Fruit fly (Drosophila melanogaster) whole organism, embryonic: ENCODE results near the gene bib.

ENCODE experiments used
- Atf3 ChIP-seq: fragments of 200-800 bp; sonication (Bioruptor generic); optimal IDR thresholded peaks from 3 replicates; lab custom pipeline; 2016; ENCODE audit warnings: missing biosample characterization, missing genetic modification characterization
- BEAF-32 ChIP-seq: fragments of 200-800 bp; sonication (Bioruptor generic); optimal IDR thresholded peaks from 3 replicates; lab custom pipeline; 2017; ENCODE audit warnings: missing biosample characterization, missing genetic modification characterization, mild to moderate bottlenecking, moderate library complexity, missing genetic modification reagents
- CG10366 ChIP-seq: fragments of 200-800 bp; sonication (Bioruptor generic); IDR thresholded peaks from 2 replicates; pipeline ENCODE4 v1.3.6; 2022; ENCODE audit warnings: missing biosample characterization, missing genetic modification characterization
- CG12769 ChIP-seq: fragments of 200-800 bp; sonication (Bioruptor generic); optimal IDR thresholded peaks from 2 replicates; lab custom pipeline; 2019; ENCODE audit warnings: missing biosample characterization, mild to moderate bottlenecking, missing genetic modification characterization, moderate library complexity
- CG16863 ChIP-seq: fragments of 200-800 bp; sonication (Bioruptor generic); optimal IDR thresholded peaks from 3 replicates; lab custom pipeline; 2016; ENCODE audit warnings: missing biosample characterization, missing genetic modification characterization
- CG3281 ChIP-seq: fragments of 200-800 bp; sonication (Bioruptor generic); optimal IDR thresholded peaks from 3 replicates; lab custom pipeline; 2017; ENCODE audit warnings: missing biosample characterization, mild to moderate bottlenecking, missing genetic modification characterization
- CG34376 ChIP-seq: fragments of 200-800 bp; sonication (Bioruptor generic); optimal IDR thresholded peaks from 2 replicates; lab custom pipeline; 2018; ENCODE audit warnings: missing biosample characterization, mild to moderate bottlenecking, missing genetic modification characterization
- CG34422 ChIP-seq: fragments of 200-800 bp; sonication (Bioruptor generic); IDR thresholded peaks from 3 replicates; pipeline ENCODE4 v1.3.6; 2022; ENCODE audit warnings: missing biosample characterization, missing genetic modification characterization
- CG3847 ChIP-seq: fragments of 200-800 bp; sonication (Bioruptor generic); IDR thresholded peaks from 2 replicates; pipeline ENCODE4 v1.3.6; 2022; ENCODE audit warnings: missing biosample characterization, missing genetic modification characterization
- CG4707 ChIP-seq: fragments of 200-800 bp; sonication (Bioruptor generic); optimal IDR thresholded peaks from 2 replicates; lab custom pipeline; 2018; ENCODE audit warnings: missing biosample characterization, mild to moderate bottlenecking, missing genetic modification characterization, moderate library complexity
- CG4820 ChIP-seq: fragments of 200-800 bp; sonication (Bioruptor generic); optimal IDR thresholded peaks from 3 replicates; lab custom pipeline; 2016; ENCODE audit warnings: missing biosample characterization, missing genetic modification characterization
- CG8089 ChIP-seq: fragments of 200-800 bp; sonication (Bioruptor generic); optimal IDR thresholded peaks from 3 replicates; lab custom pipeline; 2016; ENCODE audit warnings: missing biosample characterization, missing genetic modification characterization
- CG8388 ChIP-seq: fragments of 200-800 bp; sonication (Bioruptor generic); optimal IDR thresholded peaks from 2 replicates; lab custom pipeline; 2019; ENCODE audit warnings: missing biosample characterization, mild to moderate bottlenecking, missing genetic modification characterization, moderate library complexity
- CG8924 ChIP-seq: fragments of 200-800 bp; optimal IDR thresholded peaks from 3 replicates; lab custom pipeline; 2019; ENCODE audit warnings: missing biosample characterization, mild to moderate bottlenecking, missing genetic modification characterization, moderate library complexity
- D ChIP-seq, 2 experiments: fragments of 200-800 bp in 1 of 2; fragments of >200 bp in 1 of 2; sonication (Bioruptor generic) in 1 of 2; optimal IDR thresholded peaks; 2 replicates in 1 of 2; 3 replicates in 1 of 2; lab custom pipeline; 2017; ENCODE audit warnings: mild to moderate bottlenecking in 1 of 2, missing biosample characterization in 1 of 2, missing genetic modification characterization in 1 of 2, missing genetic modification reagents in 1 of 2
- Dfd ChIP-seq, 2 experiments: fragments of >200 bp; optimal IDR thresholded peaks; 2 replicates each; lab custom pipeline; 2017; ENCODE audit warnings: missing biosample characterization in 2 of 2, missing genetic modification characterization in 2 of 2
- Gug ChIP-seq: fragments of 200-800 bp; sonication (Bioruptor generic); IDR thresholded peaks from 4 replicates; pipeline ENCODE4 v1.3.6; 2022; ENCODE audit warnings: missing biosample characterization, missing genetic modification characterization
- Lpt ChIP-seq: fragments of >200 bp; optimal IDR thresholded peaks from 2 replicates; lab custom pipeline; 2018; ENCODE audit warnings: missing biosample characterization, missing genetic modification characterization
- NK7.1 ChIP-seq: fragments of 200-800 bp; sonication (Bioruptor generic); optimal IDR thresholded peaks from 3 replicates; lab custom pipeline; 2016; ENCODE audit warnings: missing biosample characterization, missing genetic modification characterization
- Stat92E ChIP-seq, 3 experiments: fragments of >200 bp in 2 of 3; fragments of 200-800 bp in 1 of 3; sonication (Bioruptor generic) in 1 of 3; optimal IDR thresholded peaks; 2 replicates each; lab custom pipeline; 2017 to 2019; ENCODE audit warnings: missing biosample characterization in 3 of 3, missing genetic modification characterization in 3 of 3, mild to moderate bottlenecking in 1 of 3, moderate library complexity in 1 of 3
- Usf ChIP-seq: fragments of 200-800 bp; sonication (Bioruptor generic); optimal IDR thresholded peaks from 2 replicates; lab custom pipeline; 2017; ENCODE audit warnings: missing genotype, missing biosample characterization, missing genetic modification characterization
- ase ChIP-seq: fragments of 200-800 bp; sonication (Bioruptor generic); IDR thresholded peaks from 3 replicates; pipeline ENCODE4 v1.3.6; 2022; ENCODE audit warnings: missing biosample characterization, missing genetic modification characterization
- bowl ChIP-seq: fragments of 200-800 bp; sonication (Bioruptor generic); IDR thresholded peaks from 2 replicates; pipeline ENCODE4 v1.3.6; 2022; ENCODE audit warnings: missing biosample characterization, missing genetic modification characterization
- br ChIP-seq: fragments of >200 bp; optimal IDR thresholded peaks from 2 replicates; lab custom pipeline; 2017
- emc ChIP-seq: fragments of 200-800 bp; sonication (Bioruptor generic); optimal IDR thresholded peaks from 2 replicates; lab custom pipeline; 2016; ENCODE audit warnings: missing biosample characterization, missing genetic modification characterization
- en ChIP-seq: fragments of 200-800 bp; sonication (Bioruptor generic); optimal IDR thresholded peaks from 2 replicates; lab custom pipeline; 2016; ENCODE audit warnings: missing biosample characterization, missing genetic modification characterization
- esg ChIP-seq: fragments of 200-800 bp; sonication (Bioruptor generic); conservative IDR thresholded peaks from 2 replicates; pipeline ENCODE4 v1.3.6; 2022; ENCODE audit warnings: missing biosample characterization, missing genetic modification characterization
- gcm2 ChIP-seq: fragments of 200-800 bp; sonication (Bioruptor generic); optimal IDR thresholded peaks from 2 replicates; lab custom pipeline; 2016; ENCODE audit warnings: missing biosample characterization, missing genetic modification characterization
- gfzf ChIP-seq: fragments of 200-800 bp; sonication (Bioruptor generic); optimal IDR thresholded peaks from 2 replicates; lab custom pipeline; 2016; ENCODE audit warnings: missing biosample characterization, mild to moderate bottlenecking, missing genetic modification characterization, moderate library complexity
- grau ChIP-seq: fragments of 200-800 bp; optimal IDR thresholded peaks from 3 replicates; lab custom pipeline; 2019; ENCODE audit warnings: missing biosample characterization, mild to moderate bottlenecking, missing genetic modification characterization, moderate library complexity
- gro ChIP-seq: fragments of 200-800 bp; sonication (Bioruptor generic); optimal IDR thresholded peaks from 2 replicates; lab custom pipeline; 2016; ENCODE audit warnings: missing biosample characterization, missing genetic modification characterization
- insv ChIP-seq, 2 experiments: fragments of 200-800 bp; sonication (Bioruptor generic); optimal IDR thresholded peaks; 3 replicates each; lab custom pipeline; 2016 to 2018; ENCODE audit warnings: missing biosample characterization in 2 of 2, missing genetic modification characterization in 2 of 2
- inv ChIP-seq: fragments of 200-800 bp; sonication (Bioruptor generic); IDR thresholded peaks from 2 replicates; pipeline ENCODE4 v1.3.6; 2022; ENCODE audit warnings: missing biosample characterization, missing genetic modification characterization; ENCODE audit not compliant: partially characterized antibody
- kni ChIP-seq: fragments of 200-800 bp; sonication (Bioruptor generic); optimal IDR thresholded peaks from 3 replicates; lab custom pipeline; 2017; ENCODE audit warnings: mild to moderate bottlenecking, missing biosample characterization, missing genetic modification reagents, missing genetic modification characterization
- knrl ChIP-seq: fragments of 200-800 bp; sonication (Bioruptor generic); IDR thresholded peaks from 3 replicates; pipeline ENCODE4 v1.3.6; 2022; ENCODE audit warnings: missing biosample characterization, missing genetic modification characterization; ENCODE audit not compliant: partially characterized antibody
- mirr ChIP-seq: fragments of 200-800 bp; sonication (Bioruptor generic); optimal IDR thresholded peaks from 3 replicates; lab custom pipeline; 2018; ENCODE audit warnings: missing biosample characterization, mild to moderate bottlenecking, missing genetic modification characterization
- pita ChIP-seq: fragments of 200-800 bp; sonication (Bioruptor generic); optimal IDR thresholded peaks from 2 replicates; lab custom pipeline; 2017; ENCODE audit warnings: missing biosample characterization, mild to moderate bottlenecking, missing genetic modification characterization
- pros ChIP-seq: fragments of 200-800 bp; sonication (Bioruptor generic); optimal IDR thresholded peaks from 3 replicates; lab custom pipeline; 2019; ENCODE audit warnings: missing biosample characterization, mild to moderate bottlenecking, missing genetic modification characterization, moderate library complexity
- pzg ChIP-seq: fragments of 200-800 bp; sonication (Bioruptor generic); optimal IDR thresholded peaks from 3 replicates; lab custom pipeline; 2018; ENCODE audit warnings: missing biosample characterization, mild to moderate bottlenecking, missing genetic modification characterization, moderate library complexity
- repo ChIP-seq: fragments of 200-800 bp; sonication (Bioruptor generic); optimal IDR thresholded peaks from 2 replicates; lab custom pipeline; 2016; ENCODE audit warnings: missing biosample characterization, missing genetic modification characterization
- sens-2 ChIP-seq: fragments of 200-800 bp; sonication (Bioruptor generic); IDR thresholded peaks from 2 replicates; pipeline ENCODE4 v1.3.6; 2022; ENCODE audit warnings: missing biosample characterization, missing genetic modification characterization
- sug ChIP-seq: fragments of 200-800 bp; optimal IDR thresholded peaks from 2 replicates; lab custom pipeline; 2019; ENCODE audit warnings: missing biosample characterization, mild to moderate bottlenecking, missing genetic modification characterization, moderate library complexity
- tgo ChIP-seq: fragments of 200-800 bp; sonication (Bioruptor generic); IDR thresholded peaks from 3 replicates; pipeline ENCODE4 v1.3.6; 2022; ENCODE audit warnings: missing biosample characterization, missing genetic modification characterization
- tll ChIP-seq, 2 experiments: fragments of 200-800 bp in 1 of 2; fragments of >200 bp in 1 of 2; sonication (Bioruptor generic) in 1 of 2; optimal IDR thresholded peaks; 2 replicates each; lab custom pipeline; 2017 to 2019; ENCODE audit warnings: missing biosample characterization in 2 of 2, missing genetic modification characterization in 2 of 2, mild to moderate bottlenecking in 1 of 2, moderate library complexity in 1 of 2
- trh ChIP-seq: fragments of 200-800 bp; sonication (Bioruptor generic); optimal IDR thresholded peaks from 2 replicates; lab custom pipeline; 2016; ENCODE audit warnings: missing biosample characterization, missing genetic modification characterization
- unc-4 ChIP-seq: fragments of 200-800 bp; sonication (Bioruptor generic); IDR thresholded peaks from 2 replicates; pipeline ENCODE4 v1.3.6; 2022; ENCODE audit warnings: missing biosample characterization, missing genetic modification characterization; ENCODE audit not compliant: partially characterized antibody
- vfl ChIP-seq: fragments of 200-800 bp; sonication (Bioruptor generic); optimal IDR thresholded peaks from 2 replicates; lab custom pipeline; 2016; ENCODE audit warnings: missing biosample characterization, missing genetic modification characterization
- wdn ChIP-seq: fragments of 200-800 bp; sonication (Bioruptor generic); IDR thresholded peaks from 2 replicates; pipeline ENCODE4 v1.3.6; 2022; ENCODE audit warnings: missing biosample characterization, missing genetic modification characterization

bib gene

dm6 chr2L:10009800-10010658, 25.6 kb downstream of the bib start (continued):
- TF ChIP-seq Dfd (GFP tag; optimal IDR thresholded peaks at IDR 0.05; lab: Kevin White, UChicago) (no peak), gfzf (peak; percentile 16), sens-2 (GFP tag; lab: Robert Waterston, UW) (peak; percentile 96), CG8924 (tag; lab: Kevin White, UChicago) (peak; percentile 96), br (lab: Kevin White, UChicago) (no peak), sug (tag; lab: Kevin White, UChicago) (peak; percentile 94), CG8388 (GFP tag; lab: Kevin White, UChicago) (peak; percentile 90), vfl (GFP tag; lab: Kevin White, UChicago) (peak; percentile 97), pzg (GFP tag; lab: Kevin White, UChicago) (peak; percentile 31), repo (GFP tag; lab: Kevin White, UChicago) (peak; percentile 97), CG4820 (GFP tag; lab: Kevin White, UChicago) (peak; percentile 94), gro (GFP tag; lab: Kevin White, UChicago) (peak; percentile 98), ase (GFP tag; lab: Robert Waterston, UW) (peak; percentile 97), CG12769 (tag; lab: Kevin White, UChicago) (peak; percentile 99), Stat92E (GFP tag; optimal IDR thresholded peaks at IDR 0.05; lab: Kevin White, UChicago) (peak in 1 of 3 experiments; percentile 83), CG16863 (GFP tag; lab: Kevin White, UChicago) (peak; percentile 97), CG34422 (peak; percentile 99), gcm2 (GFP tag; lab: Kevin White, UChicago) (peak; percentile 92), Lpt (no peak), unc-4 (GFP tag; lab: Robert Waterston, UW) (0 out of 2 replicates have a peak, but pooled peaks have one; percentile 14), trh (GFP tag; lab: Kevin White, UChicago) (peak; percentile 86), Atf3 (peak; percentile 96), CG3847 (GFP tag; lab: Robert Waterston, UW) (peak; percentile 98), wdn (GFP tag; lab: Robert Waterston, UW) (peak; percentile 98), Gug (peak; percentile 98), knrl (GFP tag; lab: Robert Waterston, UW) (no peak), Usf (peak; percentile 95), mirr (peak; percentile 96), CG10366 (GFP tag; lab: Robert Waterston, UW) (peak; percentile 98), esg (peak; percentile 92), CG8089 (GFP tag; lab: Kevin White, UChicago) (peak; percentile 96), emc (peak; percentile 96), CG34376 (GFP tag; lab: Kevin White, UChicago) (peak; percentile 96), en (GFP tag; lab: Kevin White, UChicago) (peak; percentile 94), pita (no peak), D (optimal IDR thresholded peaks at IDR 0.05; lab: Kevin White, UChicago) (no peak), D (GFP tag; optimal IDR thresholded peaks at IDR 0.05; lab: Kevin White, UChicago) (peak; percentile 92), insv (GFP tag; optimal IDR thresholded peaks at IDR 0.05; lab: Kevin White, UChicago) (peak; percentile 14 to 26), grau (tag; lab: Kevin White, UChicago) (peak; percentile 96), tgo (GFP tag; lab: Robert Waterston, UW) (peak; percentile 97), tll (GFP tag; optimal IDR thresholded peaks at IDR 0.05; lab: Kevin White, UChicago) (no peak), CG4707 (peak; percentile 88), pros (GFP tag; lab: Kevin White, UChicago) (peak; percentile 68), NK7.1 (GFP tag; lab: Kevin White, UChicago) (peak; percentile 95), inv (GFP tag; lab: Robert Waterston, UW) (no peak; the same call in 1 of the 2 replicates), kni (GFP tag; lab: Kevin White, UChicago) (peak; percentile 81), CG3281 (GFP tag; lab: Kevin White, UChicago) (peak; percentile 95), bowl (GFP tag; lab: Robert Waterston, UW) (peak; percentile 92), BEAF-32 (GFP tag; lab: Kevin White, UChicago) (no peak)
